Worm (Caenorhabditis elegans): Measurements from ENCODE around the gene F10C2.4.

DNA sequence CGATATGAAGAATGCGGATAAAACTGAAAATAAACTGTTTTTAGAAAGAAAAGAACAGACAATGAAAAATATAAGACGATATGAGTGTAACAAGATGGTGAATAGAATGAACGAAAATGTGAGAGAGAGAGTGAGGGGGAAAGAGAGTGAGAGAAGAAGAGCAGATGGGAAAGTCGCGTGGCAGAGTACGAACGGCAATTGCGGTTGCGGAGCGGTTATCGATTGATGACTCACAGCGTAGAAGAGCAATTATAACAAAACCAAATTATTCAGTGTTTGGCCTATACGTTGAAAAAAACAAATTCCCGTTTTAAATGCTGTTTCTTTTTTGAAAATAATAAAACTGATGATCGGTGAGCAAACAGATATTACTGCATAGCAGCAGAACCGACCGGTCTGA, 24.0 kb downstream of the F10C2.4 start, which contains the start of gene pqn-53:
- no peak for TF ChIP-seq ccch-3 (GFP tag; optimal IDR thresholded peaks at IDR 0.05)
- TF ChIP-seq madf-8 (GFP tag; conservative IDR thresholded peaks at IDR 0.05): no peak
- TF ChIP-seq repo-1 (tag; optimal IDR thresholded peaks at IDR 0.05): no peak
- no peak for TF ChIP-seq lsl-1 (GFP tag; optimal IDR thresholded peaks at IDR 0.05)
- peak; percentile 8 for TF ChIP-seq ZK185.1 (tag; optimal IDR thresholded peaks at IDR 0.05; ENCODE audit: poor library complexity, severe bottlenecking)
- TF ChIP-seq ceh-100 (GFP tag; IDR thresholded peaks at IDR 0.05): no peak
- TF ChIP-seq unc-130 (GFP tag; optimal IDR thresholded peaks at IDR 0.05): no peak
- no peak for TF ChIP-seq B0019.2 (GFP tag; conservative IDR thresholded peaks at IDR 0.05)
- no peak for TF ChIP-seq ztf-26 (tag; optimal IDR thresholded peaks at IDR 0.05)
- no peak for TF ChIP-seq efl-1 (GFP tag; optimal IDR thresholded peaks at IDR 0.05)
- TF ChIP-seq zfh-2 (GFP tag; conservative IDR thresholded peaks at IDR 0.05): no peak
- TF ChIP-seq ceh-27 (GFP tag; optimal IDR thresholded peaks at IDR 0.05): no peak

Measured in whole organism, young adult.